Fruit fly (Drosophila melanogaster) whole organism, embryonic: ENCODE measurements around the gene CG6465.
A peak's percentile ranks its signal among the peaks of the same experiment; 100 is the strongest.

ENCODE experiments used
- Aef1 ChIP-seq: fragments of 200-800 bp; sonication (Bioruptor generic); IDR thresholded peaks from 3 replicates; pipeline ENCODE4 v1.3.6; 2022; ENCODE audit warnings: missing biosample characterization, missing genetic modification characterization
- Blimp-1 ChIP-seq: fragments of 200-800 bp; sonication (Bioruptor generic); optimal IDR thresholded peaks from 3 replicates; lab custom pipeline; 2018; ENCODE audit warnings: missing biosample characterization, missing genetic modification characterization, mild to moderate bottlenecking, moderate library complexity, missing genetic modification reagents
- BtbVII ChIP-seq: fragments of 200-800 bp; sonication (Bioruptor generic); optimal IDR thresholded peaks from 3 replicates; lab custom pipeline; 2017; ENCODE audit warnings: missing biosample characterization, mild to moderate bottlenecking, missing genetic modification characterization
- CG10565 ChIP-seq: fragments of 200-800 bp; sonication (Bioruptor generic); optimal IDR thresholded peaks from 3 replicates; lab custom pipeline; 2016; ENCODE audit warnings: missing biosample characterization, mild to moderate bottlenecking, missing genetic modification characterization
- CG11398 ChIP-seq: fragments of 200-800 bp; sonication (Bioruptor generic); optimal IDR thresholded peaks from 2 replicates; lab custom pipeline; 2016; ENCODE audit warnings: missing biosample characterization, missing genetic modification characterization
- CG11695 ChIP-seq: fragments of 200-800 bp; sonication (Bioruptor generic); IDR thresholded peaks from 3 replicates; pipeline ENCODE4 v1.3.6; 2022; ENCODE audit warnings: missing biosample characterization, missing genetic modification characterization
- CG12769 ChIP-seq: fragments of 200-800 bp; sonication (Bioruptor generic); optimal IDR thresholded peaks from 2 replicates; lab custom pipeline; 2019; ENCODE audit warnings: missing biosample characterization, mild to moderate bottlenecking, missing genetic modification characterization, moderate library complexity
- CG14710 ChIP-seq: fragments of 200-800 bp; sonication (Bioruptor generic); optimal IDR thresholded peaks from 3 replicates; lab custom pipeline; 2019; ENCODE audit warnings: missing biosample characterization, mild to moderate bottlenecking, missing genetic modification characterization, moderate library complexity
- CG17186 ChIP-seq: fragments of 200-800 bp; sonication (Bioruptor generic); optimal IDR thresholded peaks from 3 replicates; lab custom pipeline; 2017; ENCODE audit warnings: missing biosample characterization, missing genetic modification reagents, missing genetic modification characterization
- CG17361 ChIP-seq: fragments of 200-800 bp; sonication (Bioruptor generic); IDR thresholded peaks from 3 replicates; pipeline ENCODE4 v1.3.6; 2022; ENCODE audit warnings: missing biosample characterization, missing genetic modification characterization
- CG2120 ChIP-seq: fragments of 200-800 bp; sonication (Bioruptor generic); optimal IDR thresholded peaks from 3 replicates; lab custom pipeline; 2016; ENCODE audit warnings: missing biosample characterization, missing genetic modification characterization
- CG30020 ChIP-seq: fragments of 200-800 bp; optimal IDR thresholded peaks from 2 replicates; lab custom pipeline; 2019; ENCODE audit warnings: missing biosample characterization, mild to moderate bottlenecking, missing genetic modification characterization, moderate library complexity
- CG32767 ChIP-seq: fragments of 200-800 bp; sonication (Bioruptor generic); IDR thresholded peaks from 2 replicates; pipeline ENCODE4 v1.3.6; 2022; ENCODE audit warnings: missing biosample characterization, missing genetic modification characterization
- CG5245 ChIP-seq: fragments of 200-800 bp; sonication (Bioruptor generic); optimal IDR thresholded peaks from 3 replicates; lab custom pipeline; 2016; ENCODE audit warnings: missing biosample characterization, missing genetic modification characterization
- CG6854 ChIP-seq: fragments of 200-800 bp; sonication (Bioruptor generic); optimal IDR thresholded peaks from 3 replicates; lab custom pipeline; 2017; ENCODE audit warnings: missing biosample characterization, mild to moderate bottlenecking, missing genetic modification characterization
- CG7372 ChIP-seq: fragments of 200-800 bp; sonication (Bioruptor generic); IDR thresholded peaks from 2 replicates; pipeline ENCODE4 v1.3.6; 2022; ENCODE audit warnings: missing biosample characterization, missing genetic modification characterization
- CG7786 ChIP-seq: fragments of 200-800 bp; sonication (Bioruptor generic); optimal IDR thresholded peaks from 2 replicates; lab custom pipeline; 2016; ENCODE audit warnings: missing biosample characterization, missing genetic modification characterization
- CG7839 ChIP-seq: fragments of 200-800 bp; sonication (Bioruptor generic); optimal IDR thresholded peaks from 3 replicates; lab custom pipeline; 2018; ENCODE audit warnings: missing biosample characterization, mild to moderate bottlenecking, missing genetic modification characterization, moderate library complexity
- CG8290 ChIP-seq, 3 experiments: fragments of 200-800 bp; sonication (Bioruptor generic); optimal IDR thresholded peaks; 2 replicates each; lab custom pipeline; 2016 to 2019; ENCODE audit warnings: missing biosample characterization in 3 of 3, missing genetic modification characterization in 3 of 3, mild to moderate bottlenecking in 2 of 3, moderate library complexity in 1 of 3
- Hey ChIP-seq: fragments of 200-800 bp; sonication (Bioruptor generic); optimal IDR thresholded peaks from 3 replicates; lab custom pipeline; 2018; ENCODE audit warnings: missing biosample characterization, mild to moderate bottlenecking, missing genetic modification characterization
- Hr39 ChIP-seq: fragments of >200 bp; optimal IDR thresholded peaks from 2 replicates; lab custom pipeline; 2017
- Kr ChIP-seq: fragments of 200-800 bp; sonication (Bioruptor generic); optimal IDR thresholded peaks from 2 replicates; lab custom pipeline; 2017; ENCODE audit warnings: missing biosample characterization, mild to moderate bottlenecking, missing genetic modification characterization
- MTF-1 ChIP-seq: fragments of 200-800 bp; sonication (Bioruptor generic); optimal IDR thresholded peaks from 2 replicates; lab custom pipeline; 2018; ENCODE audit warnings: missing biosample characterization, mild to moderate bottlenecking, missing genetic modification characterization, borderline replicate concordance
- Mes4 ChIP-seq: fragments of 200-800 bp; sonication (Bioruptor generic); optimal IDR thresholded peaks from 2 replicates; lab custom pipeline; 2016; ENCODE audit warnings: missing biosample characterization, missing genetic modification characterization
- Optix ChIP-seq: fragments of 200-800 bp; sonication (Bioruptor generic); IDR thresholded peaks from 3 replicates; pipeline ENCODE4 v1.3.6; 2022; ENCODE audit warnings: missing biosample characterization, missing genetic modification characterization
- Ptx1 ChIP-seq: fragments of 200-800 bp; sonication (Bioruptor generic); IDR thresholded peaks from 2 replicates; pipeline ENCODE4 v1.3.6; 2022; ENCODE audit warnings: missing biosample characterization, missing genetic modification characterization
- Sry-β ChIP-seq: fragments of 200-800 bp; sonication (Bioruptor generic); optimal IDR thresholded peaks from 2 replicates; lab custom pipeline; 2018; ENCODE audit warnings: missing biosample characterization, mild to moderate bottlenecking, missing genetic modification characterization, moderate library complexity
- Ssrp ChIP-seq: fragments of 200-800 bp; sonication (Bioruptor generic); optimal IDR thresholded peaks from 2 replicates; lab custom pipeline; 2018; ENCODE audit warnings: missing biosample characterization, mild to moderate bottlenecking, missing genetic modification characterization, moderate library complexity
- ap ChIP-seq: fragments of 200-800 bp; sonication (Bioruptor generic); IDR thresholded peaks from 2 replicates; pipeline ENCODE4 v1.3.6; 2022; ENCODE audit warnings: missing biosample characterization, missing genetic modification characterization
- cwo ChIP-seq: fragments of 200-800 bp; sonication (Bioruptor generic); optimal IDR thresholded peaks from 3 replicates; lab custom pipeline; 2017; ENCODE audit warnings: missing biosample characterization, missing genetic modification characterization, mild to moderate bottlenecking, moderate library complexity, missing genetic modification reagents
- dati ChIP-seq: fragments of 200-800 bp; sonication (Bioruptor generic); IDR thresholded peaks from 2 replicates; pipeline ENCODE4 v1.3.6; 2022; ENCODE audit warnings: missing biosample characterization, missing genetic modification characterization
- dpn ChIP-seq, 2 experiments: fragments of 200-800 bp; sonication (Bioruptor generic); optimal IDR thresholded peaks; 3 replicates each; lab custom pipeline; 2016; ENCODE audit warnings: missing biosample characterization in 2 of 2, missing genetic modification characterization in 2 of 2
- emc ChIP-seq: fragments of 200-800 bp; sonication (Bioruptor generic); optimal IDR thresholded peaks from 2 replicates; lab custom pipeline; 2016; ENCODE audit warnings: missing biosample characterization, missing genetic modification characterization
- gcm ChIP-seq: fragments of 200-800 bp; sonication (Bioruptor generic); optimal IDR thresholded peaks from 2 replicates; lab custom pipeline; 2019; ENCODE audit warnings: missing biosample characterization, mild to moderate bottlenecking, missing genetic modification characterization, moderate library complexity
- gfzf ChIP-seq: fragments of 200-800 bp; sonication (Bioruptor generic); optimal IDR thresholded peaks from 2 replicates; lab custom pipeline; 2016; ENCODE audit warnings: missing biosample characterization, mild to moderate bottlenecking, missing genetic modification characterization, moderate library complexity
- hth ChIP-seq: fragments of >200 bp; optimal IDR thresholded peaks from 2 replicates; lab custom pipeline; 2017; ENCODE audit warnings: inconsistent platforms
- lbe ChIP-seq: fragments of 200-800 bp; sonication (Bioruptor generic); optimal IDR thresholded peaks from 2 replicates; lab custom pipeline; 2016; ENCODE audit warnings: missing biosample characterization, mild to moderate bottlenecking, missing genetic modification characterization
- lmd ChIP-seq: fragments of 200-800 bp; sonication (Bioruptor generic); IDR thresholded peaks from 2 replicates; pipeline ENCODE4 v1.3.6; 2022; ENCODE audit warnings: missing biosample characterization, missing genetic modification characterization
- mirr ChIP-seq: fragments of 200-800 bp; sonication (Bioruptor generic); optimal IDR thresholded peaks from 3 replicates; lab custom pipeline; 2018; ENCODE audit warnings: missing biosample characterization, mild to moderate bottlenecking, missing genetic modification characterization
- odd ChIP-seq: fragments of 200-800 bp; sonication (Bioruptor generic); optimal IDR thresholded peaks from 2 replicates; lab custom pipeline; 2017; ENCODE audit warnings: missing biosample characterization, mild to moderate bottlenecking, missing genetic modification characterization
- p53 ChIP-seq: fragments of 200-800 bp; sonication (Bioruptor generic); optimal IDR thresholded peaks from 2 replicates; lab custom pipeline; 2016; ENCODE audit warnings: missing biosample characterization, missing genetic modification characterization
- pfk ChIP-seq: fragments of 200-800 bp; sonication (Bioruptor generic); optimal IDR thresholded peaks from 2 replicates; lab custom pipeline; 2018; ENCODE audit warnings: missing biosample characterization, mild to moderate bottlenecking, missing genetic modification characterization, moderate library complexity
- pros ChIP-seq: fragments of 200-800 bp; sonication (Bioruptor generic); optimal IDR thresholded peaks from 3 replicates; lab custom pipeline; 2019; ENCODE audit warnings: missing biosample characterization, mild to moderate bottlenecking, missing genetic modification characterization, moderate library complexity
- psq ChIP-seq: fragments of 200-800 bp; sonication (Bioruptor generic); optimal IDR thresholded peaks from 2 replicates; lab custom pipeline; 2017; ENCODE audit warnings: missing biosample characterization, missing genetic modification characterization
- sd ChIP-seq: fragments of 200-800 bp; sonication (Bioruptor generic); optimal IDR thresholded peaks from 3 replicates; lab custom pipeline; 2018; ENCODE audit warnings: missing biosample characterization, mild to moderate bottlenecking, missing genetic modification characterization, moderate library complexity
- sens-2 ChIP-seq: fragments of 200-800 bp; sonication (Bioruptor generic); IDR thresholded peaks from 2 replicates; pipeline ENCODE4 v1.3.6; 2022; ENCODE audit warnings: missing biosample characterization, missing genetic modification characterization
- stc ChIP-seq: fragments of 200-800 bp; sonication (Bioruptor generic); IDR thresholded peaks from 2 replicates; pipeline ENCODE4 v1.3.6; 2022; ENCODE audit warnings: missing biosample characterization, missing genetic modification characterization
- tap ChIP-seq: fragments of 200-800 bp; optimal IDR thresholded peaks from 3 replicates; lab custom pipeline; 2019; ENCODE audit warnings: missing biosample characterization, mild to moderate bottlenecking, missing genetic modification characterization, moderate library complexity
- twi ChIP-seq: fragments of 200-800 bp; optimal IDR thresholded peaks from 2 replicates; lab custom pipeline; 2019; ENCODE audit warnings: missing biosample characterization, mild to moderate bottlenecking, missing genetic modification characterization, moderate library complexity
- zen2 ChIP-seq: fragments of 200-800 bp; sonication (Bioruptor generic); IDR thresholded peaks from 3 replicates; pipeline ENCODE4 v1.3.6; 2022; ENCODE audit warnings: missing biosample characterization, missing genetic modification characterization; ENCODE audit not compliant: partially characterized antibody
- zf30C ChIP-seq: fragments of 200-800 bp; sonication (Bioruptor generic); optimal IDR thresholded peaks from 3 replicates; lab custom pipeline; 2018; ENCODE audit warnings: missing biosample characterization, mild to moderate bottlenecking, missing genetic modification characterization

The CG6465 gene

dm6 chr3R:10688835-10689234, 11.8 kb upstream of the CG6465 start (continued):
- peak; percentile 68 for TF ChIP-seq CG7839 (tag; lab: Kevin White, UChicago)
- TF ChIP-seq pfk (GFP tag; lab: Kevin White, UChicago) = no peak
- TF ChIP-seq sens-2 (GFP tag; lab: Robert Waterston, UW) = no peak
- no peak for TF ChIP-seq Ssrp (tag; lab: Kevin White, UChicago)
- TF ChIP-seq CG8290 (GFP tag; optimal IDR thresholded peaks at IDR 0.05; lab: Kevin White, UChicago) = no peak
- peak in 1 of 2 experiments; percentile 43 for TF ChIP-seq CG8290 (tag; optimal IDR thresholded peaks at IDR 0.05; lab: Kevin White, UChicago)
- TF ChIP-seq CG7786 (GFP tag; lab: Kevin White, UChicago) = no peak
- no peak for TF ChIP-seq emc
- no peak for TF ChIP-seq hth (lab: Kevin White, UChicago)
- TF ChIP-seq cwo (GFP tag; lab: Kevin White, UChicago) = peak; percentile 55
- TF ChIP-seq sd (tag; lab: Kevin White, UChicago) = peak; percentile 31
- TF ChIP-seq Sry-β = no peak
- no peak for TF ChIP-seq Mes4 (GFP tag; lab: Kevin White, UChicago)
- peak; percentile 50; the same call in 1 of the 2 replicates for TF ChIP-seq lmd (GFP tag; lab: Robert Waterston, UW)
- TF ChIP-seq Hr39 = no peak
- TF ChIP-seq CG12769 (tag; lab: Kevin White, UChicago) = peak; percentile 65
- TF ChIP-seq CG14710 (tag; lab: Kevin White, UChicago) = peak; percentile 6
- TF ChIP-seq twi (tag; lab: Kevin White, UChicago) = no peak
- TF ChIP-seq p53 = no peak
- TF ChIP-seq CG17186 (GFP tag; lab: Kevin White, UChicago) = no peak
- TF ChIP-seq gcm (GFP tag; lab: Kevin White, UChicago) = no peak
- TF ChIP-seq CG2120 (GFP tag; lab: Kevin White, UChicago) = peak; percentile 79
- peak; percentile 38 for TF ChIP-seq CG6854 (GFP tag; lab: Kevin White, UChicago)
- TF ChIP-seq BtbVII (GFP tag; lab: Kevin White, UChicago) = no peak
- no peak for TF ChIP-seq zen2 (GFP tag; lab: Robert Waterston, UW)
- TF ChIP-seq stc (GFP tag; lab: Robert Waterston, UW) = no peak
- TF ChIP-seq CG17361 (GFP tag; lab: Robert Waterston, UW) = 0 out of 3 replicates have a peak, but pooled peaks have one; percentile 44
- peak; percentile 62; the same call in 1 of the 3 replicates for TF ChIP-seq CG11695 (GFP tag; lab: Robert Waterston, UW)
- peak; percentile 17 to 28 for TF ChIP-seq dpn (GFP tag; optimal IDR thresholded peaks at IDR 0.05; lab: Kevin White, UChicago)
- TF ChIP-seq lbe (GFP tag; lab: Kevin White, UChicago) = no peak
- TF ChIP-seq Kr (GFP tag; lab: Kevin White, UChicago) = no peak
- TF ChIP-seq psq (GFP tag; lab: Kevin White, UChicago) = no peak
- TF ChIP-seq gfzf (GFP tag; lab: Kevin White, UChicago) = no peak
- no peak for TF ChIP-seq CG11398 (GFP tag; lab: Kevin White, UChicago)
- TF ChIP-seq ap = no peak
- TF ChIP-seq Hey (tag; lab: Kevin White, UChicago) = no peak
- peak; percentile 56 for TF ChIP-seq Blimp-1
- no peak for TF ChIP-seq zf30C
- no peak for TF ChIP-seq Optix (GFP tag; lab: Robert Waterston, UW)
- no peak for TF ChIP-seq CG32767 (GFP tag; lab: Robert Waterston, UW)
- no peak for TF ChIP-seq MTF-1
- TF ChIP-seq mirr (GFP tag; lab: Kevin White, UChicago) = no peak
- TF ChIP-seq odd (GFP tag; lab: Kevin White, UChicago) = no peak
- TF ChIP-seq Aef1 (GFP tag; lab: Robert Waterston, UW) = peak; percentile 21; the same call in 1 of the 3 replicates
- no peak for TF ChIP-seq tap (tag; lab: Kevin White, UChicago)
- TF ChIP-seq CG10565 (GFP tag; lab: Kevin White, UChicago) = no peak
- TF ChIP-seq pros (GFP tag; lab: Kevin White, UChicago) = no peak
- TF ChIP-seq CG30020 = no peak
- TF ChIP-seq dati (GFP tag; lab: Robert Waterston, UW) = no peak
- TF ChIP-seq CG5245 (GFP tag; lab: Kevin White, UChicago) = no peak
- TF ChIP-seq CG7372 (GFP tag; lab: Robert Waterston, UW) = no peak
- TF ChIP-seq Ptx1 (GFP tag; lab: Robert Waterston, UW) = peak; percentile 33; the same call in 1 of the 2 replicates
